Worm (Caenorhabditis elegans): ENCODE results near the gene popl-7.

DNA sequence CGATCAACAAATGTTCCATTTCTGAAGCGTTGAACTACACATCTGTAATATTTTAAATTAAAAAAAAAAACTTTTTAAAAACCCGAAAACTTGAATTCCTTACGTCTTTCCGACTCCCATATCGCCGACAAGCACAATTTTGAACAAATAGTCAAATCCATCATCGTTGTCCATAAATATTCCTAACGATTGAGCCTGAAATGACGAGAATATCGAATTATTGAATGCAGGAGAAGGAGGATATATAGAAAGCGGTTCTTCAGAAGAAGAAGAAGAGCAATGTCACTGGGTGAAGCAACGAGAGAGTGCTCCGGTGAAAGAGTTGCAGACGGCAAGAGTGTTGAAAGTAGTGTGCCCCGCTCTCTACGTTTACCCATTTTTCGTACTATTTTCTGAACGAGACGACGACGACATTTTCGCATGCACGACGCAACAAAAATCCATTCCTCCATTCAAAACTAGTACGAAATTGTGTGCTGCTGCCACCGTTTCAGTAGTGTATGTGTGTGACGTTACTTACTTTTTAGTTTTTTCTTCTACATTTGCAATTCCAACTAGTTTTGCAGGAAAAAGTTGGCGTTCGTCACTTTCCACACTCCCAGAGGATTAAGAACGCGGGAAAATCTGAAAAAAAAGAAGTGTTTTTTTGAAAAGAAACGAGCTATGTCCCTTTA is 13.4 kb downstream of the popl-7 start, which contains the start of gene rab-19:
- TF ChIP-seq sox-4 (tag; optimal IDR thresholded peaks at IDR 0.05): no peak
- no peak for TF ChIP-seq ceh-34 (tag; optimal IDR thresholded peaks at IDR 0.05)
- no peak for TF ChIP-seq ama-1 (optimal IDR thresholded peaks at IDR 0.05)
- TF ChIP-seq npax-4 (tag; optimal IDR thresholded peaks at IDR 0.05): no peak
